Fruit fly (Drosophila melanogaster): Measurements from ENCODE around the gene CG2493.

Gene CG2493

dm6 chr2L:20429458-20429857, 33.8 kb downstream of the CG2493 start:
- TF ChIP-seq kay (GFP tag; ENCODE audit: borderline replicate concordance) (peak; percentile 68), CG33017 (tag; optimal IDR thresholded peaks at IDR 0.05) (no peak)

dm6 chr2L:20428756-20429408, 34.4 kb downstream of the CG2493 start:
- peak; percentile 61 for TF ChIP-seq cic (GFP tag; optimal IDR thresholded peaks at IDR 0.05)
- TF ChIP-seq bab1 (GFP tag; optimal IDR thresholded peaks at IDR 0.05): peak; percentile 62
- peak; percentile 59 for TF ChIP-seq CG11617 (GFP tag; optimal IDR thresholded peaks at IDR 0.05)
- TF ChIP-seq kay (GFP tag; ENCODE audit: borderline replicate concordance): no peak
- no peak for TF ChIP-seq CG5204 (GFP tag; optimal IDR thresholded peaks at IDR 0.05)
- peak; percentile 47 for TF ChIP-seq CG7101 (tag; optimal IDR thresholded peaks at IDR 0.05)
- TF ChIP-seq tj (GFP tag; optimal IDR thresholded peaks at IDR 0.05): peak; percentile 23
- TF ChIP-seq CG33017 (tag; optimal IDR thresholded peaks at IDR 0.05): peak; percentile 7
- no peak for TF ChIP-seq CG1620 (GFP tag; optimal IDR thresholded peaks at IDR 0.05)
- peak; percentile 72 for TF ChIP-seq Mnt (GFP tag; optimal IDR thresholded peaks at IDR 0.05)
- peak; percentile 26 for TF ChIP-seq pad (GFP tag; optimal IDR thresholded peaks at IDR 0.05)
- TF ChIP-seq CG7045 (GFP tag; optimal IDR thresholded peaks at IDR 0.05): peak; percentile 26
- TF ChIP-seq Hr96 (GFP tag; optimal IDR thresholded peaks at IDR 0.05): no peak
- TF ChIP-seq CG12768 (GFP tag; optimal IDR thresholded peaks at IDR 0.05): no peak

- TF ChIP-seq Crg-1 (GFP tag; optimal IDR thresholded peaks at IDR 0.05) (no peak), tj (GFP tag; optimal IDR thresholded peaks at IDR 0.05) (no peak), CG11617 (GFP tag; optimal IDR thresholded peaks at IDR 0.05) (no peak), Mnt (GFP tag; optimal IDR thresholded peaks at IDR 0.05) (no peak), bab1 (GFP tag; optimal IDR thresholded peaks at IDR 0.05) (no peak), CG12768 (GFP tag; optimal IDR thresholded peaks at IDR 0.05) (no peak), CG5204 (GFP tag; optimal IDR thresholded peaks at IDR 0.05) (no peak), CG33017 (tag; optimal IDR thresholded peaks at IDR 0.05) (no peak), Clk (GFP tag; optimal IDR thresholded peaks at IDR 0.05) (no peak), Hr96 (GFP tag; optimal IDR thresholded peaks at IDR 0.05) (no peak), cic (GFP tag; optimal IDR thresholded peaks at IDR 0.05) (no peak), cnc (optimal IDR thresholded peaks at IDR 0.05) (no peak), pad (GFP tag; optimal IDR thresholded peaks at IDR 0.05) (no peak), CG7101 (tag; optimal IDR thresholded peaks at IDR 0.05) (no peak)
Observed at dm6 chr2L:20428382-20428755, 34.9 kb downstream of the CG2493 start.

dm6 chr2L:20427401-20427800, 35.8 kb downstream of the CG2493 start:
- TF ChIP-seq kay (GFP tag; ENCODE audit: borderline replicate concordance) (no peak), Hr96 (GFP tag; optimal IDR thresholded peaks at IDR 0.05) (no peak), CG14711 (tag; optimal IDR thresholded peaks at IDR 0.05) (no peak), bab1 (GFP tag; optimal IDR thresholded peaks at IDR 0.05) (no peak), tj (GFP tag; optimal IDR thresholded peaks at IDR 0.05) (no peak), CG7101 (tag; optimal IDR thresholded peaks at IDR 0.05) (no peak), cnc (optimal IDR thresholded peaks at IDR 0.05) (no peak), ovo (GFP tag; optimal IDR thresholded peaks at IDR 0.05) (no peak), Mnt (GFP tag; optimal IDR thresholded peaks at IDR 0.05) (no peak), CG5204 (GFP tag; optimal IDR thresholded peaks at IDR 0.05) (no peak), CG7045 (GFP tag; optimal IDR thresholded peaks at IDR 0.05) (no peak), CG1620 (GFP tag; optimal IDR thresholded peaks at IDR 0.05) (no peak), CG11617 (GFP tag; optimal IDR thresholded peaks at IDR 0.05) (no peak), toe (GFP tag; optimal IDR thresholded peaks at IDR 0.05) (no peak), cic (GFP tag; optimal IDR thresholded peaks at IDR 0.05) (no peak)

dm6 chr2L:20425854-20426396, 37.3 kb downstream of the CG2493 start, which contains the start of gene CG31688:
Gene CG31688, plus strand, starts transcription at chr2L:20426199.
- TF ChIP-seq Hr96 (GFP tag; optimal IDR thresholded peaks at IDR 0.05): no peak
- no peak for TF ChIP-seq tj (GFP tag; optimal IDR thresholded peaks at IDR 0.05)
- peak; percentile 14 for TF ChIP-seq cic (GFP tag; optimal IDR thresholded peaks at IDR 0.05)
- no peak for TF ChIP-seq Mnt (GFP tag; optimal IDR thresholded peaks at IDR 0.05)

- TF ChIP-seq Clk (GFP tag; optimal IDR thresholded peaks at IDR 0.05) (no peak), Hr96 (GFP tag; optimal IDR thresholded peaks at IDR 0.05) (no peak), ovo (GFP tag; optimal IDR thresholded peaks at IDR 0.05) (no peak), CG1620 (GFP tag; optimal IDR thresholded peaks at IDR 0.05) (no peak), CG33017 (tag; optimal IDR thresholded peaks at IDR 0.05) (no peak), cnc (optimal IDR thresholded peaks at IDR 0.05) (no peak), tj (GFP tag; optimal IDR thresholded peaks at IDR 0.05) (no peak), cic (GFP tag; optimal IDR thresholded peaks at IDR 0.05) (no peak), CG11617 (GFP tag; optimal IDR thresholded peaks at IDR 0.05) (no peak), toe (GFP tag; optimal IDR thresholded peaks at IDR 0.05) (no peak), CG12768 (GFP tag; optimal IDR thresholded peaks at IDR 0.05) (no peak), kay (GFP tag; ENCODE audit: borderline replicate concordance) (no peak), Crg-1 (GFP tag; optimal IDR thresholded peaks at IDR 0.05) (no peak), Mnt (GFP tag; optimal IDR thresholded peaks at IDR 0.05) (no peak), CG5204 (GFP tag; optimal IDR thresholded peaks at IDR 0.05) (no peak), CG7101 (tag; optimal IDR thresholded peaks at IDR 0.05) (no peak), bab1 (GFP tag; optimal IDR thresholded peaks at IDR 0.05) (no peak), CG7045 (GFP tag; optimal IDR thresholded peaks at IDR 0.05) (no peak)
Observed at dm6 chr2L:20424560-20424959, 38.7 kb downstream of the CG2493 start, which contains the start of gene CG15130. Gene CG15130, minus strand, starts transcription at chr2L:20424660.
